Fruit fly (Drosophila melanogaster): Measurements from ENCODE around the gene CG5321.

CG5321 gene

DNA sequence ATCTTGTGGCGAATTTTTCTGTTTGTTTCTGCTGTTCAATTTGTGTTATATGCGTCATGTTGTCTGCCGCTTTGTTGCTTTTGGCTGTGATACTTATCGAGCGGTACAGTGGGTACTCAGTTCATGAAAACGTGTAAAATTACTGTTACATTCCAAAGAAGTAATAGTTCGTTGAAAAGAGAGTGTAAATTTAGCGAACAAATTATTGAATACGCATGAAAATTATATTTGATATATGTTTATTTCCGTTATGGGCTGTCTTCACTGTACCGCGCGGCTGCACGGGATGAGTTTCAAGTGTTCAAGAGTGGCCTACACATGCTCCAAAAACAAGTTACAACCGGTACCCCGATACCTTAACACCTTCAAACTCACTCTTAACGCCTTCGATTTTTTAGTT is 9.7 kb downstream of the CG5321 start (continued):
- TF ChIP-seq CG10959 (GFP tag; IDR thresholded peaks at IDR 0.05) (peak; percentile 51), Sry-δ (GFP tag; optimal IDR thresholded peaks at IDR 0.05) (peak; percentile 4), mam (GFP tag; optimal IDR thresholded peaks at IDR 0.05) (peak; percentile 38), CG30020 (tag; optimal IDR thresholded peaks at IDR 0.05) (no peak), Dip2 (GFP tag; IDR thresholded peaks at IDR 0.05) (no peak), Nf-YA (GFP tag; IDR thresholded peaks at IDR 0.05) (0 out of 2 replicates have a peak, but pooled peaks have one; percentile 54), CG9932 (GFP tag; IDR thresholded peaks at IDR 0.05) (no peak), fd102C (GFP tag; optimal IDR thresholded peaks at IDR 0.05) (no peak), CG7357 (GFP tag; IDR thresholded peaks at IDR 0.05) (peak; percentile 64; the same call in 2 of the 3 replicates), CG12659 (GFP tag; optimal IDR thresholded peaks at IDR 0.05) (peak; percentile 50), CG2129 (GFP tag; IDR thresholded peaks at IDR 0.05; ENCODE audit: partially characterized antibody) (no peak), zfh2 (GFP tag; optimal IDR thresholded peaks at IDR 0.05) (no peak), CG15269 (tag; optimal IDR thresholded peaks at IDR 0.05) (peak; percentile 83), CG17802 (tag; optimal IDR thresholded peaks at IDR 0.05) (peak; percentile 53), CTCF (GFP tag; optimal IDR thresholded peaks at IDR 0.05) (peak; percentile 8), corto (GFP tag; optimal IDR thresholded peaks at IDR 0.05) (no peak), tin (GFP tag; optimal IDR thresholded peaks at IDR 0.05) (peak; percentile 74), CG13123 (GFP tag; optimal IDR thresholded peaks at IDR 0.05) (no peak), CG12744 (GFP tag; optimal IDR thresholded peaks at IDR 0.05) (no peak), CG5245 (GFP tag; optimal IDR thresholded peaks at IDR 0.05) (peak; percentile 74), Sox102F (GFP tag; optimal IDR thresholded peaks at IDR 0.05) (peak; percentile 86), CG4360 (GFP tag; IDR thresholded peaks at IDR 0.05) (0 out of 2 replicates have a peak, but pooled peaks have one; percentile 20), pros (GFP tag; optimal IDR thresholded peaks at IDR 0.05) (no peak), CG8359 (GFP tag; optimal IDR thresholded peaks at IDR 0.05; ENCODE audit: borderline replicate concordance) (peak; percentile 9), CG33557 (GFP tag; optimal IDR thresholded peaks at IDR 0.05) (no peak), pum (GFP tag; optimal IDR thresholded peaks at IDR 0.05) (peak; percentile 56), CG1024 (GFP tag; IDR thresholded peaks at IDR 0.05) (peak; percentile 68), CG7786 (GFP tag; optimal IDR thresholded peaks at IDR 0.05) (peak; percentile 12)

DNA sequence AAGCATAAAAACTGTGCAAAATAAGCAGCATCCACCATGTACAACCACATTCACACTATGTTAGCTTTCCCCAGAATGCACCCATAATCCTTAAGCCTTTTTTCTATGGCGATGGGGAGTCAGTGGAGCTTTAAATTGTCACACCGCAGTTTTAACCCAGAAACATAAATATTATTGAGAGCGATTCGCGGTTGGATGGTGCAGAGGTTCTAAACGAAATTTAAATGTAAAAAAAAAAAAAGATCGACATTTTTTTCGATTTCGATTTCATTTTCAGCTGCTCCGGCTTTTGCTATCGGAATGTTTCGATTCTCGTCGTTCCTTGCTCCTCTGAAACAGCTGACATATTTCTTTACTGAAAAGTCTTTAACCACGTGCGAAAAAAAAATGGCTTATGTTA is 22.7 kb downstream of the CG5321 start, which contains the start of gene CG43088:
Gene CG43088, plus strand, starts transcription at position 301 of the 400 bp plus-strand sequence.
- TF ChIP-seq CG7786 (GFP tag; optimal IDR thresholded peaks at IDR 0.05) = no peak
- TF ChIP-seq gt (GFP tag; IDR thresholded peaks at IDR 0.05) = no peak
- TF ChIP-seq nom (GFP tag; optimal IDR thresholded peaks at IDR 0.05) = no peak
- TF ChIP-seq CG14050 (GFP tag; IDR thresholded peaks at IDR 0.05) = no peak
- TF ChIP-seq toy (GFP tag; IDR thresholded peaks at IDR 0.05) = no peak
- no peak for TF ChIP-seq CG10366 (GFP tag; IDR thresholded peaks at IDR 0.05)

DNA sequence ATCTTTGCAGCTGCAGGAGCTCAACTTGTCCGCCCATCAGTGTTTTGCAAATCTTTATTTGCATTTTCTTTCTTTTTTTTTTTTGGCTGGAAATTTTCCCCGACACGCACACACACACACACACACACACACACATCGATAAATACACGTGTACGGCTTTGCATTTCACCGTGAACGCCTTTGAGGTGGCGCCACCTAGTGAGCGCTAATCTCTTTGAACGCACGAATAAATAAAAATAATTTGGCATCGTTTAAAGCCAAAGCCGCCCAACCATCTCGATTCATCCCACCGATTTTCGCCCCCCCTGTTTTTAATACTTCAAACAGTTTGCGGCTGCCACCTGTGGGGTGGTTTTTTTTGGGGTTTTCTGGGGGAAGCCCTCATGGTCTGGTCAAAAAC is 33.1 kb downstream of the CG5321 start:
- TF ChIP-seq ara (GFP tag; IDR thresholded peaks at IDR 0.05) (no peak), GATAe (GFP tag; conservative IDR thresholded peaks at IDR 0.05) (no peak), Mad (GFP tag; optimal IDR thresholded peaks at IDR 0.05) (no peak), fu2 (GFP tag; optimal IDR thresholded peaks at IDR 0.05) (no peak), CG30431 (GFP tag; optimal IDR thresholded peaks at IDR 0.05) (no peak), wdn (GFP tag; IDR thresholded peaks at IDR 0.05) (no peak), grau (tag; optimal IDR thresholded peaks at IDR 0.05) (no peak), CTCF (GFP tag; optimal IDR thresholded peaks at IDR 0.05) (peak; percentile 78)

All from whole organism, embryonic.